Worm (Caenorhabditis elegans) whole organism, L3 larva: ENCODE results near the gene Y38H6C.13.
"Not testable (repeated sequence)": the region's sequence is repeated elsewhere in the genome, so short reads cannot be mapped to it uniquely, and the experiment has no call there.

ENCODE experiments used
- ama-1 ChIP-seq: fragments of 150-350 bp; optimal IDR thresholded peaks from 2 replicates; lab custom pipeline; 2018
- ceh-16 ChIP-seq: sonication (generic microtip); optimal IDR thresholded peaks from 2 replicates; lab custom pipeline; 2017; ENCODE audit warnings: missing biosample characterization, missing genetic modification characterization
- elt-2 ChIP-seq: sonication (generic microtip); optimal IDR thresholded peaks from 2 replicates; lab custom pipeline; 2016; ENCODE audit warnings: missing genetic modification reagents, mild to moderate bottlenecking, missing genetic modification characterization, missing compliant biosample characterization
- eor-1 ChIP-seq, 2 experiments: fragments of 150-350 bp; optimal IDR thresholded peaks; 2 replicates each; lab custom pipeline; 2014 to 2018; ENCODE audit warnings: missing biosample characterization in 2 of 2, missing genetic modification characterization in 2 of 2
- fkh-10 ChIP-seq: sonication (generic microtip); optimal IDR thresholded peaks from 2 replicates; lab custom pipeline; 2017; ENCODE audit warnings: missing biosample characterization, missing genetic modification reagents, missing genetic modification characterization
- lin-15B ChIP-seq: fragments of 150-350 bp; optimal IDR thresholded peaks from 2 replicates; lab custom pipeline; 2014; ENCODE audit warnings: missing biosample characterization, missing genetic modification characterization
- lin-39 ChIP-seq: fragments of 150-350 bp; optimal IDR thresholded peaks from 2 replicates; lab custom pipeline; 2018; ENCODE audit warnings: missing biosample characterization, missing genetic modification reagents, missing genetic modification characterization
- nhr-11 ChIP-seq: fragments of 150-350 bp; optimal IDR thresholded peaks from 2 replicates; lab custom pipeline; 2014; ENCODE audit warnings: missing biosample characterization, missing genetic modification characterization
- nhr-237 ChIP-seq: fragments of 150-350 bp; optimal IDR thresholded peaks from 2 replicates; lab custom pipeline; 2014; ENCODE audit warnings: missing biosample characterization, missing genetic modification characterization
- nhr-43 ChIP-seq: sonication (generic microtip); optimal IDR thresholded peaks from 2 replicates; lab custom pipeline; 2016; ENCODE audit warnings: mild to moderate bottlenecking, missing genetic modification characterization, missing compliant biosample characterization; ENCODE audit not compliant: poor library complexity, severe bottlenecking
- nhr-77 ChIP-seq: fragments of 150-350 bp; optimal IDR thresholded peaks from 2 replicates; lab custom pipeline; 2014; ENCODE audit warnings: missing biosample characterization, missing genetic modification characterization
- snpc-4 ChIP-seq: fragments of 150-350 bp; optimal IDR thresholded peaks from 2 replicates; lab custom pipeline; 2014; ENCODE audit warnings: missing biosample characterization, missing genetic modification characterization
- zag-1 ChIP-seq: fragments of 150-350 bp; optimal IDR thresholded peaks from 2 replicates; lab custom pipeline; 2014; ENCODE audit warnings: missing biosample characterization, missing genetic modification characterization
- ztf-11 ChIP-seq: fragments of 150-350 bp; optimal IDR thresholded peaks from 2 replicates; lab custom pipeline; 2014; ENCODE audit warnings: missing biosample characterization, missing genetic modification characterization

- not testable (repeated sequence) for TF ChIP-seq ztf-11 (tag; lab: Kevin White, UChicago); nhr-11 (tag; lab: Kevin White, UChicago); elt-2 (tag; lab: Kevin White, UChicago); ama-1 (lab: Kevin White, UChicago); nhr-237 (tag; lab: Kevin White, UChicago); ceh-16 (tag; lab: Kevin White, UChicago); nhr-77 (tag; lab: Kevin White, UChicago); eor-1 (tag; optimal IDR thresholded peaks at IDR 0.05; lab: Kevin White, UChicago); lin-39 (tag; lab: Kevin White, UChicago); nhr-43 (tag; lab: Kevin White, UChicago); zag-1 (tag; lab: Kevin White, UChicago); lin-15B; snpc-4 (tag; lab: Kevin White, UChicago); fkh-10 (GFP tag; lab: Kevin White, UChicago)
Measured at ce11 chrV:20564054-20564453, 36.5 kb downstream of the Y38H6C.13 start, which contains the start of gene F26F2.13.
